Fruit fly (Drosophila melanogaster) whole organism: Measurements from ENCODE around the gene CG32551.

ENCODE experiments used
- CG8478 ChIP-seq: fragments of >200 bp; optimal IDR thresholded peaks from 2 replicates; lab custom pipeline; 2018; ENCODE audit warnings: inconsistent platforms
- pan ChIP-seq: fragments of >200 bp; optimal IDR thresholded peaks from 2 replicates; lab custom pipeline; 2017
- psq ChIP-seq: fragments of >200 bp; optimal IDR thresholded peaks from 2 replicates; lab custom pipeline; 2017
- usp ChIP-seq: fragments of >200 bp; optimal IDR thresholded peaks from 2 replicates; lab custom pipeline; 2017; ENCODE audit warnings: missing biosample characterization, missing genetic modification characterization, mixed read lengths

DNA sequence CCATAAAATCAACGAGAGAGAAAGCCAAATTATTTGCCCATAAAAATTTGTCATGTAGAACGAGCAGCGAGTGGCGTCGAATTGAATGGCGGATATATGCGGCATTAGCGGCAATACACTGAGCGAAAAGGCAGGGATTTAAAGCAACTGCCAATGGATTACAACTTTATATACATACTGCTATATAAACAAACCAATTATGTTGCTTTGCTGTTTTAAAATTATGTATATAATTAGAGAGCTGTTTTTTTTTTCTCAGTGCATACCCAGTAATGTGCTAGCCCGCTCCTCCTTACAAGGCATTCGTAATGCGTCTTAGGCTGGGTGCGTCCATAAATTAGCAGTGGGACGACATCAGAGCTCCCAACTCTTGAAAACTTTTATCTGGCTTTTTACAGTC is 29.2 kb downstream of the CG32551 start:
- TF ChIP-seq psq (lab: Kevin White, UChicago) (no peak), pan (lab: Kevin White, UChicago) (no peak), usp (GFP tag; lab: Kevin White, UChicago) (no peak), CG8478 (lab: Kevin White, UChicago) (no peak)
